Worm (Caenorhabditis elegans): ENCODE data around the gene ncx-10.

The ncx-10 gene

ce11 chrV:7925483-7925882 is 7.4 kb downstream of the ncx-10 start, which contains the start of gene srsx-7:
Gene srsx-7, plus strand, starts transcription at chrV:7925783.
- no peak for TF ChIP-seq lin-32 (GFP tag; optimal IDR thresholded peaks at IDR 0.05)
- TF ChIP-seq unc-39 (tag; optimal IDR thresholded peaks at IDR 0.05) = no peak
- TF ChIP-seq ceh-83 (GFP tag; optimal IDR thresholded peaks at IDR 0.05) = no peak
- no peak for TF ChIP-seq zip-8 (tag; optimal IDR thresholded peaks at IDR 0.05)

ce11 chrV:7908431-7908830 is 24.5 kb downstream of the ncx-10 start:
- TF ChIP-seq M03D4.4 (tag; optimal IDR thresholded peaks at IDR 0.05) (no peak), ceh-43 (GFP tag; optimal IDR thresholded peaks at IDR 0.05) (no peak), mab-5 (tag; optimal IDR thresholded peaks at IDR 0.05) (no peak), blmp-1 (tag; optimal IDR thresholded peaks at IDR 0.05) (no peak), snpc-4 (tag; optimal IDR thresholded peaks at IDR 0.05) (no peak), elt-3 (tag; optimal IDR thresholded peaks at IDR 0.05) (no peak), nhr-12 (tag; optimal IDR thresholded peaks at IDR 0.05) (no peak), ham-2 (GFP tag; optimal IDR thresholded peaks at IDR 0.05) (no peak), lin-13 (tag; optimal IDR thresholded peaks at IDR 0.05) (no peak), pha-4 (tag; optimal IDR thresholded peaks at IDR 0.05) (no peak), mep-1 (tag; optimal IDR thresholded peaks at IDR 0.05) (no peak), drap-1 (GFP tag; optimal IDR thresholded peaks at IDR 0.05) (no peak), lsy-2 (tag; optimal IDR thresholded peaks at IDR 0.05) (no peak), ceh-39 (tag; optimal IDR thresholded peaks at IDR 0.05) (no peak)

ce11 chrV:7904389-7904788 is 28.5 kb downstream of the ncx-10 start:
- TF ChIP-seq mls-2 (tag; optimal IDR thresholded peaks at IDR 0.05) (no peak), blmp-1 (tag; optimal IDR thresholded peaks at IDR 0.05) (no peak), drap-1 (GFP tag; optimal IDR thresholded peaks at IDR 0.05) (no peak)

ce11 chrV:7901222-7901621 is 31.7 kb downstream of the ncx-10 start:
- TF ChIP-seq unc-120 (tag; optimal IDR thresholded peaks at IDR 0.05; ENCODE audit: poor library complexity, severe bottlenecking) (no peak), elt-3 (tag; optimal IDR thresholded peaks at IDR 0.05) (no peak)

- TF ChIP-seq nhr-237 (tag; optimal IDR thresholded peaks at IDR 0.05) = no peak
- TF ChIP-seq ces-1 (GFP tag; optimal IDR thresholded peaks at IDR 0.05) = no peak
- TF ChIP-seq ceh-43 (GFP tag; optimal IDR thresholded peaks at IDR 0.05) = no peak
- TF ChIP-seq flh-1 (GFP tag; optimal IDR thresholded peaks at IDR 0.05) = no peak
- no peak for TF ChIP-seq sem-2 (GFP tag; optimal IDR thresholded peaks at IDR 0.05)
- TF ChIP-seq mab-5 (tag; optimal IDR thresholded peaks at IDR 0.05) = no peak
- no peak for TF ChIP-seq lsy-2 (tag; optimal IDR thresholded peaks at IDR 0.05)
- no peak for TF ChIP-seq nhr-76 (tag; optimal IDR thresholded peaks at IDR 0.05)
- no peak for TF ChIP-seq ztf-11 (tag; optimal IDR thresholded peaks at IDR 0.05)
These were observed 33.1 kb downstream of the ncx-10 start, which contains the start of gene F40A3.7 for ce11 chrV:7899761-7900160. Gene F40A3.7, minus strand, starts transcription at chrV:7899861.

ce11 chrV:7893812-7894381 is 39.0 kb downstream of the ncx-10 start, which contains the start of gene F40A3.6:
Gene F40A3.6, minus strand, starts transcription at chrV:7893862.
- no peak for TF ChIP-seq ceh-83 (GFP tag; optimal IDR thresholded peaks at IDR 0.05)
- peak; percentile 18 for TF ChIP-seq unc-120 (tag; optimal IDR thresholded peaks at IDR 0.05; ENCODE audit: poor library complexity, severe bottlenecking)

- TF ChIP-seq unc-62 (GFP tag; optimal IDR thresholded peaks at IDR 0.05) (no peak), mls-2 (tag; optimal IDR thresholded peaks at IDR 0.05) (no peak), pha-4 (tag; optimal IDR thresholded peaks at IDR 0.05) (no peak), drap-1 (GFP tag; optimal IDR thresholded peaks at IDR 0.05) (no peak), nhr-28 (tag; optimal IDR thresholded peaks at IDR 0.05) (no peak), ceh-39 (tag; optimal IDR thresholded peaks at IDR 0.05) (no peak), mab-5 (tag; optimal IDR thresholded peaks at IDR 0.05) (no peak), unc-120 (tag; optimal IDR thresholded peaks at IDR 0.05; ENCODE audit: poor library complexity, severe bottlenecking) (no peak)
These were observed 41.7 kb downstream of the ncx-10 start, which contains the start of gene F40A3.1 for ce11 chrV:7891230-7891629. Gene F40A3.1, plus strand, starts transcription at chrV:7891530.
